Fruit fly (Drosophila melanogaster) whole organism, embryonic: ENCODE data around the gene CG15530.

ENCODE experiments used
- C15 ChIP-seq: fragments of 200-800 bp; sonication (Bioruptor generic); IDR thresholded peaks from 3 replicates; pipeline ENCODE4 v1.3.6; 2022; ENCODE audit warnings: missing biosample characterization, missing genetic modification characterization
- CG1024 ChIP-seq: fragments of 200-800 bp; sonication (Bioruptor generic); IDR thresholded peaks from 2 replicates; pipeline ENCODE4 v1.3.6; 2022; ENCODE audit warnings: missing biosample characterization, missing genetic modification characterization
- CG10654 ChIP-seq: fragments of 200-800 bp; sonication (Bioruptor generic); optimal IDR thresholded peaks from 2 replicates; lab custom pipeline; 2016; ENCODE audit warnings: missing biosample characterization, missing genetic modification characterization
- CG11504 ChIP-seq: fragments of 200-800 bp; sonication (Bioruptor generic); optimal IDR thresholded peaks from 3 replicates; lab custom pipeline; 2019; ENCODE audit warnings: missing biosample characterization, mild to moderate bottlenecking, missing genetic modification characterization, moderate library complexity
- CG11696 ChIP-seq: fragments of 200-800 bp; sonication (Bioruptor generic); IDR thresholded peaks from 2 replicates; pipeline ENCODE4 v1.3.6; 2022; ENCODE audit warnings: missing biosample characterization, missing genetic modification characterization
- CG12104 ChIP-seq: fragments of 200-800 bp; sonication (Bioruptor generic); optimal IDR thresholded peaks from 3 replicates; lab custom pipeline; 2016; ENCODE audit warnings: missing biosample characterization, missing genetic modification characterization
- CG12219 ChIP-seq: fragments of 200-800 bp; sonication (Bioruptor generic); optimal IDR thresholded peaks from 3 replicates; lab custom pipeline; 2018; ENCODE audit warnings: missing biosample characterization, mild to moderate bottlenecking, missing genetic modification characterization
- CG13424 ChIP-seq: fragments of 200-800 bp; sonication (Bioruptor generic); optimal IDR thresholded peaks from 2 replicates; lab custom pipeline; 2019; ENCODE audit warnings: missing biosample characterization, mild to moderate bottlenecking, missing genetic modification characterization, moderate library complexity
- CG14965 ChIP-seq: fragments of 200-800 bp; sonication (Bioruptor generic); optimal IDR thresholded peaks from 2 replicates; lab custom pipeline; 2016; ENCODE audit warnings: missing biosample characterization, missing genetic modification characterization, borderline replicate concordance
- CG1529 ChIP-seq: fragments of 200-800 bp; sonication (Bioruptor generic); optimal IDR thresholded peaks from 3 replicates; lab custom pipeline; 2018; ENCODE audit warnings: missing biosample characterization, missing genetic modification characterization
- CG16813 ChIP-seq: fragments of 200-800 bp; sonication (Bioruptor generic); IDR thresholded peaks from 3 replicates; pipeline ENCODE4 v1.3.6; 2022; ENCODE audit warnings: missing biosample characterization, missing genetic modification characterization; ENCODE audit not compliant: partially characterized antibody
- CG16863 ChIP-seq: fragments of 200-800 bp; sonication (Bioruptor generic); optimal IDR thresholded peaks from 3 replicates; lab custom pipeline; 2016; ENCODE audit warnings: missing biosample characterization, missing genetic modification characterization
- CG30403 ChIP-seq: fragments of 200-800 bp; sonication (Bioruptor generic); optimal IDR thresholded peaks from 3 replicates; lab custom pipeline; 2016; ENCODE audit warnings: missing biosample characterization, missing genetic modification characterization
- CG32772 ChIP-seq: fragments of 200-800 bp; sonication (Bioruptor generic); IDR thresholded peaks from 2 replicates; pipeline ENCODE4 v1.3.6; 2022; ENCODE audit warnings: missing biosample characterization, missing genetic modification characterization
- CG3281 ChIP-seq: fragments of 200-800 bp; sonication (Bioruptor generic); optimal IDR thresholded peaks from 3 replicates; lab custom pipeline; 2017; ENCODE audit warnings: missing biosample characterization, mild to moderate bottlenecking, missing genetic modification characterization
- CG33557 ChIP-seq: fragments of 200-800 bp; sonication (Bioruptor generic); optimal IDR thresholded peaks from 2 replicates; lab custom pipeline; 2019; ENCODE audit warnings: missing biosample characterization, mild to moderate bottlenecking, missing genetic modification characterization, moderate library complexity
- CG3407 ChIP-seq: fragments of 200-800 bp; sonication (Bioruptor generic); optimal IDR thresholded peaks from 2 replicates; lab custom pipeline; 2018; ENCODE audit warnings: missing biosample characterization, mild to moderate bottlenecking, missing genetic modification characterization
- CG34422 ChIP-seq: fragments of 200-800 bp; sonication (Bioruptor generic); IDR thresholded peaks from 3 replicates; pipeline ENCODE4 v1.3.6; 2022; ENCODE audit warnings: missing biosample characterization, missing genetic modification characterization
- CG4360 ChIP-seq: fragments of 200-800 bp; sonication (Bioruptor generic); IDR thresholded peaks from 2 replicates; pipeline ENCODE4 v1.3.6; 2022; ENCODE audit warnings: missing biosample characterization, missing genetic modification characterization
- CG6175 ChIP-seq: fragments of 200-800 bp; sonication (Bioruptor generic); IDR thresholded peaks from 3 replicates; pipeline ENCODE4 v1.3.6; 2022; ENCODE audit warnings: missing biosample characterization, missing genetic modification characterization
- CG7357 ChIP-seq: fragments of 200-800 bp; sonication (Bioruptor generic); IDR thresholded peaks from 3 replicates; pipeline ENCODE4 v1.3.6; 2022; ENCODE audit warnings: missing biosample characterization, missing genetic modification characterization
- CG8388 ChIP-seq: fragments of 200-800 bp; sonication (Bioruptor generic); optimal IDR thresholded peaks from 2 replicates; lab custom pipeline; 2019; ENCODE audit warnings: missing biosample characterization, mild to moderate bottlenecking, missing genetic modification characterization, moderate library complexity
- CG8924 ChIP-seq: fragments of 200-800 bp; optimal IDR thresholded peaks from 3 replicates; lab custom pipeline; 2019; ENCODE audit warnings: missing biosample characterization, mild to moderate bottlenecking, missing genetic modification characterization, moderate library complexity
- CG9609 ChIP-seq: fragments of 200-800 bp; sonication (Bioruptor generic); optimal IDR thresholded peaks from 3 replicates; lab custom pipeline; 2016; ENCODE audit warnings: missing biosample characterization, missing genetic modification characterization
- Hr3 ChIP-seq: fragments of 200-800 bp; sonication (Bioruptor generic); optimal IDR thresholded peaks from 3 replicates; lab custom pipeline; 2016; ENCODE audit warnings: missing biosample characterization, missing genetic modification characterization
- Hr51 ChIP-seq, 2 experiments: fragments of 200-800 bp; sonication (Bioruptor generic); optimal IDR thresholded peaks; 2 replicates in 1 of 2; 3 replicates in 1 of 2; lab custom pipeline; 2016 to 2018; ENCODE audit warnings: missing biosample characterization in 2 of 2, missing genetic modification characterization in 2 of 2, mild to moderate bottlenecking in 1 of 2, moderate library complexity in 1 of 2
- MESR4 ChIP-seq: fragments of 200-800 bp; sonication (Bioruptor generic); optimal IDR thresholded peaks from 2 replicates; lab custom pipeline; 2018; ENCODE audit warnings: missing biosample characterization, mild to moderate bottlenecking, missing genetic modification characterization, moderate library complexity
- NC2α ChIP-seq: fragments of 200-800 bp; sonication (Bioruptor generic); optimal IDR thresholded peaks from 2 replicates; lab custom pipeline; 2016; ENCODE audit warnings: missing biosample characterization, missing genetic modification characterization
- Nf-YC ChIP-seq: fragments of 200-800 bp; optimal IDR thresholded peaks from 3 replicates; lab custom pipeline; 2019; ENCODE audit warnings: missing biosample characterization, mild to moderate bottlenecking, missing genetic modification characterization, moderate library complexity
- Oli ChIP-seq: fragments of 200-800 bp; sonication (Bioruptor generic); optimal IDR thresholded peaks from 2 replicates; lab custom pipeline; 2018; ENCODE audit warnings: missing biosample characterization, mild to moderate bottlenecking, missing genetic modification characterization, moderate library complexity
- Rfx ChIP-seq: fragments of 200-800 bp; sonication (Bioruptor generic); IDR thresholded peaks from 2 replicates; pipeline ENCODE4 v1.3.6; 2022; ENCODE audit warnings: missing biosample characterization, missing genetic modification characterization
- Taf1 ChIP-seq: fragments of 200-800 bp; sonication (Bioruptor generic); IDR thresholded peaks from 2 replicates; pipeline ENCODE4 v1.3.6; 2022; ENCODE audit warnings: missing biosample characterization, missing genetic modification characterization
- Usf ChIP-seq: fragments of 200-800 bp; sonication (Bioruptor generic); optimal IDR thresholded peaks from 2 replicates; lab custom pipeline; 2017; ENCODE audit warnings: missing genotype, missing biosample characterization, missing genetic modification characterization
- crc ChIP-seq: fragments of 200-800 bp; sonication (Bioruptor generic); optimal IDR thresholded peaks from 2 replicates; lab custom pipeline; 2016; ENCODE audit warnings: missing biosample characterization, missing genetic modification characterization
- dan ChIP-seq: fragments of 200-800 bp; sonication (Bioruptor generic); IDR thresholded peaks from 2 replicates; pipeline ENCODE4 v1.3.6; 2022; ENCODE audit warnings: missing biosample characterization, missing genetic modification characterization
- ewg ChIP-seq: fragments of 200-800 bp; sonication (Bioruptor generic); optimal IDR thresholded peaks from 3 replicates; lab custom pipeline; 2017; ENCODE audit warnings: mild to moderate bottlenecking, missing biosample characterization, missing genetic modification reagents, missing genetic modification characterization
- fu2 ChIP-seq: fragments of 200-800 bp; sonication (Bioruptor generic); optimal IDR thresholded peaks from 2 replicates; lab custom pipeline; 2016; ENCODE audit warnings: missing biosample characterization, missing genetic modification characterization
- gem ChIP-seq: fragments of 200-800 bp; sonication (Bioruptor generic); optimal IDR thresholded peaks from 2 replicates; lab custom pipeline; 2019; ENCODE audit warnings: missing biosample characterization, mild to moderate bottlenecking, missing genetic modification characterization, moderate library complexity
- grau ChIP-seq: fragments of 200-800 bp; optimal IDR thresholded peaks from 3 replicates; lab custom pipeline; 2019; ENCODE audit warnings: missing biosample characterization, mild to moderate bottlenecking, missing genetic modification characterization, moderate library complexity
- hbn ChIP-seq: fragments of 200-800 bp; sonication (Bioruptor generic); IDR thresholded peaks from 2 replicates; pipeline ENCODE4 v1.3.6; 2022; ENCODE audit warnings: missing biosample characterization, missing genetic modification characterization; ENCODE audit not compliant: partially characterized antibody
- hth ChIP-seq: fragments of >200 bp; optimal IDR thresholded peaks from 2 replicates; lab custom pipeline; 2017; ENCODE audit warnings: inconsistent platforms
- kay ChIP-seq: fragments of 200-800 bp; sonication (Bioruptor generic); optimal IDR thresholded peaks from 2 replicates; lab custom pipeline; 2016; ENCODE audit warnings: missing biosample characterization, missing genetic modification characterization
- ken ChIP-seq: fragments of 200-800 bp; sonication (Bioruptor generic); IDR thresholded peaks from 3 replicates; pipeline ENCODE4 v1.3.6; 2022; ENCODE audit warnings: missing biosample characterization, missing genetic modification characterization
- lilli ChIP-seq: fragments of 200-800 bp; sonication (Bioruptor generic); optimal IDR thresholded peaks from 3 replicates; lab custom pipeline; 2016; ENCODE audit warnings: missing biosample characterization, missing genetic modification characterization
- ro ChIP-seq: fragments of 200-800 bp; sonication (Bioruptor generic); IDR thresholded peaks from 2 replicates; pipeline ENCODE4 v1.3.6; 2022; ENCODE audit warnings: missing biosample characterization, missing genetic modification characterization
- row ChIP-seq: fragments of 200-800 bp; sonication (Bioruptor generic); IDR thresholded peaks from 3 replicates; pipeline ENCODE4 v1.3.6; 2022; ENCODE audit warnings: missing biosample characterization, missing genetic modification characterization
- sens ChIP-seq: fragments of 200-800 bp; sonication (Bioruptor generic); peaks from one replicate; lab custom pipeline; 2016; ENCODE audit warnings: missing biosample characterization, missing genetic modification characterization
- shn ChIP-seq: fragments of 200-800 bp; sonication (Bioruptor generic); optimal IDR thresholded peaks from 3 replicates; lab custom pipeline; 2016; ENCODE audit warnings: missing biosample characterization, missing genetic modification characterization
- slbo ChIP-seq: fragments of 200-800 bp; sonication (Bioruptor generic); IDR thresholded peaks from 2 replicates; pipeline ENCODE4 v1.3.6; 2022; ENCODE audit warnings: missing biosample characterization, missing genetic modification characterization
- slp2 ChIP-seq: fragments of 200-800 bp; sonication (Bioruptor generic); optimal IDR thresholded peaks from 2 replicates; lab custom pipeline; 2016; ENCODE audit warnings: missing biosample characterization, missing genetic modification characterization
- sug ChIP-seq: fragments of 200-800 bp; optimal IDR thresholded peaks from 2 replicates; lab custom pipeline; 2019; ENCODE audit warnings: missing biosample characterization, mild to moderate bottlenecking, missing genetic modification characterization, moderate library complexity
- tio ChIP-seq: fragments of 200-800 bp; sonication (Bioruptor generic); optimal IDR thresholded peaks from 2 replicates; lab custom pipeline; 2017; ENCODE audit warnings: missing biosample characterization, missing genetic modification characterization, inconsistent platforms
- vvl ChIP-seq: fragments of 200-800 bp; sonication (Bioruptor generic); IDR thresholded peaks from 2 replicates; pipeline ENCODE4 v1.3.6; 2022; ENCODE audit warnings: missing biosample characterization, missing genetic modification characterization

The CG15530 gene

DNA sequence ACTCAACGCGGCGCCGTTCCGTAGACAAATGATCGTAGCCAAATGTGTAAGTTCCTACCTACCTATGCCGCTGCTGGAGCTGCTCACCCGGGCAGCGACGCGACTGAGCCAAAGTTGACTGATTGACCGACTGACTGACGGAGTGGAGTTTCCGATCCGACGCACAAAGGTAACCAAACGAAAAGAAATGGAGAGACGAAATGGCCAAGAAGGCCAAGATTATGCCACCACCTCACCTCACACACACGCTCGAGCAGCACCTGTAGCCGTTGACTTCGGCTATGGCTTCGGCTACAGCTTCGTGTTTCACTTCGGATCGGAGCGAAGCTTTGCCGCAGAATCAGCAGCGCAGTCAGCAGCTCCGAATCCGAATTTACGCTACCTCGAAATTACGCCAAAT is 13.4 kb downstream of the CG15530 start, which contains the start of gene CG9747 (continued):
- TF ChIP-seq Taf1 (GFP tag; lab: Robert Waterston, UW) (no peak), CG11696 (GFP tag; lab: Robert Waterston, UW) (no peak), C15 (no peak), CG12104 (no peak), kay (GFP tag; lab: Kevin White, UChicago) (no peak), dan (GFP tag; lab: Robert Waterston, UW) (no peak), CG1024 (GFP tag; lab: Robert Waterston, UW) (no peak), crc (no peak), vvl (GFP tag; lab: Robert Waterston, UW) (no peak), ken (GFP tag; lab: Robert Waterston, UW) (no peak), CG32772 (no peak), sug (tag; lab: Kevin White, UChicago) (no peak), MESR4 (GFP tag; lab: Kevin White, UChicago) (no peak), CG14965 (GFP tag; lab: Kevin White, UChicago) (no peak), CG4360 (GFP tag; lab: Robert Waterston, UW) (no peak), CG7357 (GFP tag; lab: Robert Waterston, UW) (no peak), CG16863 (GFP tag; lab: Kevin White, UChicago) (no peak), NC2α (no peak), hth (lab: Kevin White, UChicago) (no peak), CG10654 (GFP tag; lab: Kevin White, UChicago) (no peak), gem (no peak), tio (GFP tag; lab: Kevin White, UChicago) (no peak), Nf-YC (no peak), CG3281 (GFP tag; lab: Kevin White, UChicago) (no peak), Rfx (GFP tag; lab: Robert Waterston, UW) (no peak), CG6175 (GFP tag; lab: Robert Waterston, UW) (peak; percentile 94), CG3407 (GFP tag; lab: Kevin White, UChicago) (no peak), slbo (GFP tag; lab: Robert Waterston, UW) (0 out of 2 replicates have a peak, but pooled peaks have one; percentile 3), CG16813 (GFP tag; lab: Robert Waterston, UW) (no peak), hbn (GFP tag; lab: Robert Waterston, UW) (no peak), Usf (GFP tag; lab: Kevin White, UChicago) (no peak)
- TF ChIP-seq, all 482 proteins: peak for 27

DNA sequence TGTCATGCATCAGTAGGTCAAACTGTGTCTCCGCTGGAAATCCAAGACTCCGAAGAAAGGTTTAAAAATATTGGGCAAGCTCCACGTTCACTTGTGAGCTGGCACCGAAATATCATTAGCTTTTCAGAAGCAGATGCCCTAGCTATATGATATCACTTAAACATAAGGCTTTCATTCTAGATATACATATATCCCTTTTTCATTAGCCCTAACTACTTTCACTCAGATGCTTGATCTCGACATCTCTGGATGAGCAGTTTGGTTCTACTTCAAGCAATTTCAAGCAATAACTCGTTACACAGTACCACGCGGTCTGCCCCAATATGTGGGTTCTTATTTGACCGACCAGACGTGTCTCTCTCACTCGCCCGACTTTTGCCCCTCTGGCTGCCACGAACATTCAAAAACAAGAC is 13.8 kb downstream of the CG15530 start:
- TF ChIP-seq shn (GFP tag; lab: Kevin White, UChicago) (peak; percentile 66), Oli (peak; percentile 69), row (peak; percentile 66), CG12219 (GFP tag; lab: Kevin White, UChicago) (peak; percentile 37), Hr3 (GFP tag; lab: Kevin White, UChicago) (peak; percentile 32), slbo (GFP tag; lab: Robert Waterston, UW) (peak; percentile 19; the same call in 1 of the 2 replicates), CG13424 (peak; percentile 45), Rfx (GFP tag; lab: Robert Waterston, UW) (0 out of 2 replicates have a peak, but pooled peaks have one; percentile 30), Hr51 (GFP tag; optimal IDR thresholded peaks at IDR 0.05; lab: Kevin White, UChicago) (peak in 1 of 2 experiments; percentile 65), CG1529 (GFP tag; lab: Kevin White, UChicago) (peak; percentile 40), CG33557 (GFP tag; lab: Kevin White, UChicago) (no peak), CG11504 (tag; lab: Kevin White, UChicago) (peak; percentile 54), CG9609 (GFP tag; lab: Kevin White, UChicago) (peak; percentile 48), CG30403 (peak; percentile 53), CG8924 (tag; lab: Kevin White, UChicago) (peak; percentile 12), CG34422 (no peak), lilli (GFP tag; lab: Kevin White, UChicago) (peak; percentile 62), sens (peak; percentile 94), ro (GFP tag; lab: Robert Waterston, UW) (no peak), slp2 (GFP tag; lab: Kevin White, UChicago) (peak; percentile 54), fu2 (GFP tag; lab: Kevin White, UChicago) (peak; percentile 13), CG8388 (peak; percentile 8), ewg (GFP tag; lab: Kevin White, UChicago) (peak; percentile 31), grau (tag; lab: Kevin White, UChicago) (peak; percentile 53)
